Fruit fly (Drosophila melanogaster): ENCODE measurements around the gene IntS9.

DNA sequence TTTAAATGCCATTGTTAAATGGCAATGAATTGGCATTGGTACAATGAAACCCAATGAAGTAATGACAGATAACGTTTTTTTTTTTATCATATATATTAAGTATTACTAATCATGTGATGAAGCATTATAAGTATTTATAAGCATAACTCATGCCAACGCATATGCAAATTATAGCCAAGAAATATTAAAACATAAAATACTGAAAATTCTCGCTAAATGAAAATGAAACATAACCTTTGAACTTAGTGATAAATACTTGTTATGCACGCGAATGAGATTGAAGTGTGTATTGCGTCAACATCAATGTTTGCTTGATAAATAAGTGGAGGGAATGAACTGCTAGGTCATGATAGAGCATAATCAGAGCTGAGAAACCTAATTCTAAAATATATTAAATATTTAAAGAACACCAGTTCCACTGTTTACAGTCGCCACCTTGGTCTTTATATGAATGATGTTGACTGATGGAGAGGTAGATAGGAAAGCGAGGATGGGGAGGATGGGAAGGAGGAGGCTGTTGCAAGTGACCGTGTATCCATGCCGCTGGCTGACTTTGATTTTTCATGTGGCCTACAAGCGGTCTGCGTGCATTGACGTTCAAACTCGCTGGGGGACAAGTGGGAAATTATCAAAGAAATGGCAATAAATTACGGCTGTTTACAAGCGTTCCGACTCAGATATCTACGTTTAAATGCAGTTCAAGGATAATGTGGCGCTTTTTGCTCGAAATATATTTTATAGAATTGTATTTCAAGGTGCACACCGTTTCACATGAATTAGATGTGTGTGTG is 49.1 kb downstream of the IntS9 start:
- no peak for TF ChIP-seq ttk (optimal IDR thresholded peaks at IDR 0.05)
- TF ChIP-seq insv (optimal IDR thresholded peaks at IDR 0.05): no peak
- TF ChIP-seq psq (optimal IDR thresholded peaks at IDR 0.05): no peak
- no peak for TF ChIP-seq Sin3A (optimal IDR thresholded peaks at IDR 0.05)

Measured in Kc167 (cell line).